Worm (Caenorhabditis elegans) whole organism, mixed stage, embryonic: ENCODE results near the gene C33D9.13.

Experiments
- M03D4.4 ChIP-seq: sonication (generic microtip); optimal IDR thresholded peaks from 2 replicates; lab custom pipeline; 2017; ENCODE audit warnings: mild to moderate bottlenecking, missing genetic modification characterization, missing compliant biosample characterization
- bed-3 ChIP-seq: fragments of 200-800 bp; sonication (Bioruptor generic); optimal IDR thresholded peaks from 3 replicates; lab custom pipeline; 2018; ENCODE audit warnings: mild to moderate bottlenecking, missing genetic modification characterization, moderate library complexity, missing compliant biosample characterization
- blmp-1 ChIP-seq: fragments of 150-350 bp; optimal IDR thresholded peaks from 2 replicates; lab custom pipeline; 2014; ENCODE audit warnings: missing biosample characterization, missing genetic modification characterization
- ceh-39 ChIP-seq: fragments of 150-350 bp; optimal IDR thresholded peaks from 2 replicates; lab custom pipeline; 2014; ENCODE audit warnings: missing biosample characterization, missing genetic modification characterization
- ceh-43 ChIP-seq: fragments of 200-800 bp; sonication (Bioruptor generic); optimal IDR thresholded peaks from 2 replicates; lab custom pipeline; 2018; ENCODE audit warnings: mild to moderate bottlenecking, missing genetic modification characterization, moderate library complexity, missing compliant biosample characterization
- ceh-83 ChIP-seq: fragments of 200-800 bp; sonication (Bioruptor generic); optimal IDR thresholded peaks from 2 replicates; lab custom pipeline; 2018; ENCODE audit warnings: mild to moderate bottlenecking, missing genetic modification characterization, missing compliant biosample characterization
- ces-1 ChIP-seq: fragments of 150-350 bp; optimal IDR thresholded peaks from 2 replicates; lab custom pipeline; 2014; ENCODE audit warnings: missing biosample characterization, missing genetic modification reagents, missing genetic modification characterization
- cnd-1 ChIP-seq: fragments of 200-800 bp; sonication (Bioruptor generic); optimal IDR thresholded peaks from 2 replicates; lab custom pipeline; 2018; ENCODE audit warnings: mild to moderate bottlenecking, missing genetic modification characterization, missing compliant biosample characterization
- drap-1 ChIP-seq: fragments of 200-800 bp; sonication (Bioruptor generic); optimal IDR thresholded peaks from 3 replicates; lab custom pipeline; 2018; ENCODE audit warnings: mild to moderate bottlenecking, missing genetic modification characterization, missing compliant biosample characterization
- elt-1 ChIP-seq: sonication (generic microtip); optimal IDR thresholded peaks from 2 replicates; lab custom pipeline; 2017; ENCODE audit warnings: missing genetic modification characterization, mild to moderate bottlenecking, missing compliant biosample characterization, antibody characterized with exemption, moderate library complexity, borderline replicate concordance; ENCODE audit not compliant: insufficient read depth
- elt-3 ChIP-seq: fragments of 150-350 bp; optimal IDR thresholded peaks from 2 replicates; lab custom pipeline; 2014; ENCODE audit warnings: missing biosample characterization, missing genetic modification characterization
- flh-1 ChIP-seq: fragments of 200-800 bp; sonication (Bioruptor generic); optimal IDR thresholded peaks from 2 replicates; lab custom pipeline; 2018; ENCODE audit warnings: mild to moderate bottlenecking, missing genetic modification characterization, moderate library complexity, missing compliant biosample characterization
- hlh-1 ChIP-seq: fragments of 150-350 bp; optimal IDR thresholded peaks from 2 replicates; lab custom pipeline; 2014; ENCODE audit warnings: missing biosample characterization, missing genetic modification reagents, missing genetic modification characterization
- lin-13 ChIP-seq: fragments of 150-350 bp; optimal IDR thresholded peaks from 2 replicates; lab custom pipeline; 2014; ENCODE audit warnings: missing biosample characterization, missing genetic modification characterization
- lin-32 ChIP-seq: fragments of 200-800 bp; sonication (Bioruptor generic); optimal IDR thresholded peaks from 2 replicates; lab custom pipeline; 2018; ENCODE audit warnings: mild to moderate bottlenecking, missing genetic modification characterization, missing compliant biosample characterization
- lsy-2 ChIP-seq: fragments of 150-350 bp; optimal IDR thresholded peaks from 2 replicates; lab custom pipeline; 2014; ENCODE audit warnings: missing biosample characterization, missing genetic modification characterization
- mep-1 ChIP-seq: fragments of 150-350 bp; optimal IDR thresholded peaks from 2 replicates; lab custom pipeline; 2017; ENCODE audit warnings: missing biosample characterization, missing genetic modification reagents, missing genetic modification characterization, inconsistent platforms
- mls-2 ChIP-seq: sonication (generic microtip); optimal IDR thresholded peaks from 2 replicates; lab custom pipeline; 2016; ENCODE audit warnings: mild to moderate bottlenecking, missing genetic modification characterization, moderate library complexity, missing compliant biosample characterization
- nhr-12 ChIP-seq: fragments of 150-350 bp; optimal IDR thresholded peaks from 2 replicates; lab custom pipeline; 2014; ENCODE audit warnings: missing biosample characterization, missing genetic modification characterization
- nhr-2 ChIP-seq: fragments of 150-350 bp; optimal IDR thresholded peaks from 2 replicates; lab custom pipeline; 2014; ENCODE audit warnings: missing biosample characterization, missing genetic modification characterization
- nhr-237 ChIP-seq: fragments of 150-350 bp; optimal IDR thresholded peaks from 2 replicates; lab custom pipeline; 2014; ENCODE audit warnings: missing biosample characterization, missing genetic modification characterization
- nhr-28 ChIP-seq: fragments of 150-350 bp; optimal IDR thresholded peaks from 2 replicates; lab custom pipeline; 2014; ENCODE audit warnings: missing biosample characterization, missing genetic modification characterization
- nhr-76 ChIP-seq: sonication (generic microtip); optimal IDR thresholded peaks from 2 replicates; lab custom pipeline; 2017; ENCODE audit warnings: missing biosample characterization, missing genetic modification characterization
- pha-4 ChIP-seq: fragments of 150-350 bp; optimal IDR thresholded peaks from 2 replicates; lab custom pipeline; 2018; ENCODE audit warnings: missing biosample characterization, missing genetic modification reagents, missing genetic modification characterization
- sem-2 ChIP-seq: fragments of 200-800 bp; sonication (Bioruptor generic); optimal IDR thresholded peaks from 2 replicates; lab custom pipeline; 2018; ENCODE audit warnings: mild to moderate bottlenecking, missing genetic modification characterization, missing compliant biosample characterization
- snpc-4 ChIP-seq: fragments of 150-350 bp; optimal IDR thresholded peaks from 2 replicates; lab custom pipeline; 2014; ENCODE audit warnings: missing biosample characterization, missing genetic modification characterization
- sptf-1 ChIP-seq: sonication (generic microtip); optimal IDR thresholded peaks from 2 replicates; lab custom pipeline; 2017; ENCODE audit warnings: mild to moderate bottlenecking, missing genetic modification characterization, moderate library complexity, missing compliant biosample characterization
- tbx-8 ChIP-seq: fragments of 200-800 bp; sonication (Bioruptor generic); optimal IDR thresholded peaks from 2 replicates; lab custom pipeline; 2018; ENCODE audit warnings: mild to moderate bottlenecking, missing genetic modification characterization, moderate library complexity, missing compliant biosample characterization
- unc-120 ChIP-seq: sonication (generic microtip); optimal IDR thresholded peaks from 2 replicates; lab custom pipeline; 2017; ENCODE audit warnings: missing genetic modification characterization, missing compliant biosample characterization; ENCODE audit not compliant: poor library complexity, severe bottlenecking
- unc-39 ChIP-seq: fragments of 150-350 bp; optimal IDR thresholded peaks from 2 replicates; lab custom pipeline; 2014; ENCODE audit warnings: missing biosample characterization, missing genetic modification characterization
- unc-62 ChIP-seq: fragments of 150-350 bp; optimal IDR thresholded peaks from 2 replicates; lab custom pipeline; 2014; ENCODE audit warnings: missing biosample characterization, missing genetic modification reagents, missing genetic modification characterization
- zip-8 ChIP-seq: fragments of 150-350 bp; optimal IDR thresholded peaks from 2 replicates; lab custom pipeline; 2014; ENCODE audit warnings: missing biosample characterization, missing genetic modification characterization
- ztf-11 ChIP-seq: fragments of 150-350 bp; optimal IDR thresholded peaks from 2 replicates; lab custom pipeline; 2014; ENCODE audit warnings: missing biosample characterization, missing genetic modification characterization

C33D9.13 gene

ce11 chrIV:8784855-8785327, at the start of gene C33D9.13:
C33D9.13 (minus strand) TSS chrIV:8785277.
- no peak for TF ChIP-seq elt-1 (tag; lab: Kevin White, UChicago)
- no peak for TF ChIP-seq bed-3 (GFP tag; lab: Kevin White, UChicago)
- no peak for TF ChIP-seq lin-32 (GFP tag; lab: Kevin White, UChicago)
- TF ChIP-seq hlh-1: no peak
- peak; percentile 29 for TF ChIP-seq ces-1
- TF ChIP-seq sptf-1 (tag; lab: Kevin White, UChicago): no peak
- TF ChIP-seq, all 35 proteins: peak for 1

ce11 chrIV:8830591-8830990, 45.5 kb upstream of the C33D9.13 start, which contains the start of gene T28C6.8:
T28C6.8 (minus strand) TSS chrIV:8830727.
- TF ChIP-seq mep-1: no peak
- no peak for TF ChIP-seq snpc-4 (tag; lab: Kevin White, UChicago)
- TF ChIP-seq flh-1 (GFP tag; lab: Kevin White, UChicago): no peak
- TF ChIP-seq nhr-2 (tag; lab: Kevin White, UChicago): no peak
- TF ChIP-seq lsy-2 (tag; lab: Kevin White, UChicago): no peak
- no peak for TF ChIP-seq drap-1 (GFP tag; lab: Kevin White, UChicago)
- no peak for TF ChIP-seq lin-32 (GFP tag; lab: Kevin White, UChicago)
- no peak for TF ChIP-seq sem-2 (GFP tag; lab: Kevin White, UChicago)
- no peak for TF ChIP-seq ceh-39
- TF ChIP-seq nhr-237 (tag; lab: Kevin White, UChicago): no peak
- no peak for TF ChIP-seq ztf-11 (tag; lab: Kevin White, UChicago)
- TF ChIP-seq sptf-1 (tag; lab: Kevin White, UChicago): no peak
- no peak for TF ChIP-seq zip-8 (tag; lab: Kevin White, UChicago)
- no peak for TF ChIP-seq nhr-28 (tag; lab: Kevin White, UChicago)
- no peak for TF ChIP-seq blmp-1 (tag; lab: Kevin White, UChicago)
- no peak for TF ChIP-seq pha-4 (tag; lab: Kevin White, UChicago)
- no peak for TF ChIP-seq bed-3 (GFP tag; lab: Kevin White, UChicago)
- no peak for TF ChIP-seq ceh-83 (GFP tag; lab: Kevin White, UChicago)

- no peak for TF ChIP-seq elt-1 (tag; lab: Kevin White, UChicago)
- TF ChIP-seq mep-1: no peak
- TF ChIP-seq unc-120 (tag; lab: Kevin White, UChicago): no peak
- TF ChIP-seq tbx-8 (GFP tag; lab: Kevin White, UChicago): no peak
- TF ChIP-seq ceh-39: no peak
- TF ChIP-seq pha-4 (tag; lab: Kevin White, UChicago): no peak
- TF ChIP-seq hlh-1: no peak
- TF ChIP-seq ztf-11 (tag; lab: Kevin White, UChicago): no peak
- TF ChIP-seq nhr-12 (tag; lab: Kevin White, UChicago): no peak
- TF ChIP-seq unc-39 (tag; lab: Kevin White, UChicago): no peak
- TF ChIP-seq cnd-1 (tag; lab: Kevin White, UChicago): no peak
- no peak for TF ChIP-seq unc-62 (GFP tag; lab: Kevin White, UChicago)
- no peak for TF ChIP-seq nhr-76 (tag; lab: Kevin White, UChicago)
- no peak for TF ChIP-seq nhr-237 (tag; lab: Kevin White, UChicago)
- no peak for TF ChIP-seq ces-1
- TF ChIP-seq snpc-4 (tag; lab: Kevin White, UChicago): no peak
- no peak for TF ChIP-seq ceh-83 (GFP tag; lab: Kevin White, UChicago)
- TF ChIP-seq lin-13 (tag; lab: Kevin White, UChicago): no peak
Measured at ce11 chrIV:8827500-8827899, 42.4 kb upstream of the C33D9.13 start, which contains the start of gene T28C6.7. T28C6.7 (plus strand) TSS chrIV:8827800.

- TF ChIP-seq ceh-43 (GFP tag; lab: Kevin White, UChicago) (no peak), unc-120 (tag; lab: Kevin White, UChicago) (peak; percentile 9), sem-2 (GFP tag; lab: Kevin White, UChicago) (no peak)
Measured at ce11 chrIV:8826606-8827000, 41.5 kb upstream of the C33D9.13 start.

- TF ChIP-seq mls-2 (tag; lab: Kevin White, UChicago): no peak
- no peak for TF ChIP-seq sem-2 (GFP tag; lab: Kevin White, UChicago)
- TF ChIP-seq bed-3 (GFP tag; lab: Kevin White, UChicago): no peak
- TF ChIP-seq unc-120 (tag; lab: Kevin White, UChicago): no peak
- no peak for TF ChIP-seq nhr-12 (tag; lab: Kevin White, UChicago)
- no peak for TF ChIP-seq cnd-1 (tag; lab: Kevin White, UChicago)
- no peak for TF ChIP-seq flh-1 (GFP tag; lab: Kevin White, UChicago)
- TF ChIP-seq hlh-1: no peak
- no peak for TF ChIP-seq blmp-1 (tag; lab: Kevin White, UChicago)
- no peak for TF ChIP-seq lin-32 (GFP tag; lab: Kevin White, UChicago)
- no peak for TF ChIP-seq nhr-76 (tag; lab: Kevin White, UChicago)
- TF ChIP-seq elt-3: no peak
- TF ChIP-seq ztf-11 (tag; lab: Kevin White, UChicago): no peak
- no peak for TF ChIP-seq ces-1
- TF ChIP-seq ceh-39: no peak
- no peak for TF ChIP-seq elt-1 (tag; lab: Kevin White, UChicago)
- no peak for TF ChIP-seq unc-62 (GFP tag; lab: Kevin White, UChicago)
- TF ChIP-seq M03D4.4 (tag; lab: Kevin White, UChicago): no peak
Measured at ce11 chrIV:8825997-8826605, 41.0 kb upstream of the C33D9.13 start.
